Worm (Caenorhabditis elegans) whole organism, L4/young adult: Measurements from ENCODE around the gene F02H6.2.

Experiments
- W03F9.2 ChIP-seq: fragments of 150-350 bp; optimal IDR thresholded peaks from 2 replicates; lab custom pipeline; 2014; ENCODE audit warnings: missing biosample characterization, missing genetic modification characterization
- dao-5 ChIP-seq: sonication (generic microtip); optimal IDR thresholded peaks from 2 replicates; lab custom pipeline; 2016; ENCODE audit warnings: missing genotype, missing genetic modification characterization, moderate library complexity, missing compliant biosample characterization
- him-1 ChIP-seq: sonication (generic microtip); optimal IDR thresholded peaks from 2 replicates; lab custom pipeline; 2016; ENCODE audit warnings: missing genotype, missing genetic modification reagents, missing genetic modification characterization, missing compliant biosample characterization

DNA sequence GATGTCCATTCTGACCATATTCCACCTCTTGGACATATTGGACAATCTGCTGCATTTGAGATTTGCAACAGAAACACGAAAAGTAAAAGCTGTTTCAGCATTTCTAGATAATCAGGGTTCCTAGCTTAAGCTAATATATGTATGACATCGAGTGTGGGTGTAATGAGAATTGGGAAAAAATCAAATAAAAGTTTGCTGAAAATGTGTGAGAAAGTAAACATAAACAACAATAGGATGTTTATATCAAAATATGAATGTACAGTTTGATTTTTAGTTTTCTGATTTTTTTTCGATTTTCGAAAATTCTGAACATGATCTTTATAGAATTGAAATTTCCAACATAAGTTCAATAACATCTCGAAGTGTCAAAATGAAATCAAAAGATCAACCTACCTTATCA, 34.5 kb downstream of the F02H6.2 start, which contains the start of gene F02H6.6:
- TF ChIP-seq him-1 (tag; lab: Kevin White, UChicago) (no peak), W03F9.2 (tag; lab: Kevin White, UChicago) (no peak), dao-5 (tag; lab: Kevin White, UChicago) (no peak)
